Worm (Caenorhabditis elegans) whole organism, L2 larva: ENCODE measurements around the gene F41C3.11.

Experiments used
- C34F6.9 ChIP-seq: fragments of 150-350 bp; optimal IDR thresholded peaks from 2 replicates; lab custom pipeline; 2014; ENCODE audit warnings: missing biosample characterization, missing genetic modification characterization
- F13H6.1 ChIP-seq: sonication (generic microtip); optimal IDR thresholded peaks from 2 replicates; lab custom pipeline; 2016; ENCODE audit warnings: missing genetic modification characterization, missing compliant biosample characterization
- R02D3.7 ChIP-seq: fragments of 150-350 bp; optimal IDR thresholded peaks from 2 replicates; lab custom pipeline; 2014; ENCODE audit warnings: missing biosample characterization, missing genetic modification characterization
- Y55F3AM.14 ChIP-seq: fragments of 200-800 bp; sonication (Bioruptor generic); optimal IDR thresholded peaks from 2 replicates; lab custom pipeline; 2018; ENCODE audit warnings: mild to moderate bottlenecking, missing genetic modification characterization, missing compliant biosample characterization
- alr-1 ChIP-seq: fragments of 150-350 bp; optimal IDR thresholded peaks from 2 replicates; lab custom pipeline; 2014; ENCODE audit warnings: missing biosample characterization, missing genetic modification characterization
- aly-2 ChIP-seq: fragments of 150-350 bp; optimal IDR thresholded peaks from 2 replicates; lab custom pipeline; 2014; ENCODE audit warnings: missing biosample characterization, missing genetic modification characterization
- ama-1 ChIP-seq: fragments of 150-350 bp; optimal IDR thresholded peaks from 2 replicates; lab custom pipeline; 2018; ENCODE audit warnings: inconsistent platforms
- blmp-1 ChIP-seq: sonication (generic microtip); optimal IDR thresholded peaks from 2 replicates; lab custom pipeline; 2017; ENCODE audit warnings: missing genetic modification characterization, mild to moderate bottlenecking, missing compliant biosample characterization, antibody characterized with exemption, moderate library complexity; ENCODE audit not compliant: insufficient read depth
- ceh-16 ChIP-seq: fragments of 150-350 bp; optimal IDR thresholded peaks from 2 replicates; lab custom pipeline; 2014; ENCODE audit warnings: missing biosample characterization, missing genetic modification characterization
- ceh-82 ChIP-seq: fragments of 150-350 bp; optimal IDR thresholded peaks from 2 replicates; lab custom pipeline; 2014; ENCODE audit warnings: missing biosample characterization, missing genetic modification characterization
- crh-2 ChIP-seq: sonication (generic microtip); optimal IDR thresholded peaks from 2 replicates; lab custom pipeline; 2017; ENCODE audit warnings: missing biosample characterization, missing genetic modification characterization
- dmd-4 ChIP-seq: sonication (generic microtip); optimal IDR thresholded peaks from 2 replicates; lab custom pipeline; 2017; ENCODE audit warnings: missing biosample characterization, missing genetic modification characterization
- egl-27 ChIP-seq: sonication (generic microtip); optimal IDR thresholded peaks from 3 replicates; lab custom pipeline; 2017; ENCODE audit warnings: missing biosample characterization, missing genetic modification reagents, missing genetic modification characterization
- elt-1 ChIP-seq: fragments of 150-350 bp; optimal IDR thresholded peaks from 2 replicates; lab custom pipeline; 2014; ENCODE audit warnings: missing biosample characterization, missing genetic modification characterization
- elt-3 ChIP-seq: sonication (generic microtip); optimal IDR thresholded peaks from 2 replicates; lab custom pipeline; 2017; ENCODE audit warnings: missing biosample characterization, missing genetic modification characterization
- fos-1 ChIP-seq: fragments of 150-350 bp; optimal IDR thresholded peaks from 2 replicates; lab custom pipeline; 2014; ENCODE audit warnings: missing biosample characterization, missing genetic modification characterization
- lin-11 ChIP-seq: fragments of 150-350 bp; sonication (generic microtip); optimal IDR thresholded peaks from 2 replicates; lab custom pipeline; 2014; ENCODE audit warnings: missing biosample characterization, missing genetic modification characterization, inconsistent platforms, mixed read lengths
- lin-39 ChIP-seq: fragments of 150-350 bp; optimal IDR thresholded peaks from 2 replicates; lab custom pipeline; 2014; ENCODE audit warnings: missing biosample characterization, missing genetic modification reagents, missing genetic modification characterization
- lsy-2 ChIP-seq, 2 experiments: fragments of 150-350 bp in 1 of 2; sonication (generic microtip) in 1 of 2; optimal IDR thresholded peaks; 2 replicates each; lab custom pipeline; 2014 to 2017; ENCODE audit warnings: missing biosample characterization in 2 of 2, missing genetic modification characterization in 2 of 2
- mab-5 ChIP-seq: fragments of 150-350 bp; optimal IDR thresholded peaks from 2 replicates; lab custom pipeline; 2014; ENCODE audit warnings: missing biosample characterization, missing genetic modification characterization
- mbf-1 ChIP-seq: sonication (generic microtip); optimal IDR thresholded peaks from 2 replicates; lab custom pipeline; 2017; ENCODE audit warnings: missing biosample characterization, missing genetic modification characterization
- mdl-1 ChIP-seq, 2 experiments: fragments of 150-350 bp in 1 of 2; sonication (generic microtip) in 1 of 2; optimal IDR thresholded peaks; 2 replicates each; lab custom pipeline; 2017; ENCODE audit warnings: missing biosample characterization in 2 of 2, missing genetic modification characterization in 2 of 2
- nhr-10 ChIP-seq: sonication (generic microtip); optimal IDR thresholded peaks from 2 replicates; lab custom pipeline; 2017; ENCODE audit warnings: missing biosample characterization, missing genetic modification characterization
- nhr-12 ChIP-seq: fragments of 150-350 bp; optimal IDR thresholded peaks from 2 replicates; lab custom pipeline; 2014; ENCODE audit warnings: missing biosample characterization, missing genetic modification characterization
- nhr-129 ChIP-seq: fragments of 150-350 bp; optimal IDR thresholded peaks from 2 replicates; lab custom pipeline; 2014; ENCODE audit warnings: missing biosample characterization, missing genetic modification characterization
- nhr-23 ChIP-seq: fragments of 150-350 bp; optimal IDR thresholded peaks from 2 replicates; lab custom pipeline; 2014; ENCODE audit warnings: missing biosample characterization, missing genetic modification reagents, missing genetic modification characterization
- nhr-237 ChIP-seq: fragments of 150-350 bp; optimal IDR thresholded peaks from 2 replicates; lab custom pipeline; 2014; ENCODE audit warnings: missing biosample characterization, missing genetic modification characterization
- nhr-25 ChIP-seq: fragments of 150-350 bp; sonication (generic microtip); optimal IDR thresholded peaks from 3 replicates; lab custom pipeline; 2014; ENCODE audit warnings: missing biosample characterization, missing genetic modification characterization
- peb-1 ChIP-seq: fragments of 150-350 bp; optimal IDR thresholded peaks from 2 replicates; lab custom pipeline; 2014; ENCODE audit warnings: missing biosample characterization, missing genetic modification characterization
- sma-3 ChIP-seq: sonication (generic microtip); optimal IDR thresholded peaks from 2 replicates; lab custom pipeline; 2016; ENCODE audit warnings: missing genetic modification reagents, missing genetic modification characterization, missing compliant biosample characterization
- sma-9 ChIP-seq, 2 experiments: fragments of 150-350 bp in 1 of 2; sonication (generic microtip) in 1 of 2; optimal IDR thresholded peaks; 2 replicates each; lab custom pipeline; 2014 to 2016; ENCODE audit warnings: missing genetic modification characterization in 2 of 2, mild to moderate bottlenecking in 1 of 2, missing biosample characterization in 1 of 2, missing compliant biosample characterization in 1 of 2, missing genetic modification reagents in 1 of 2, moderate library complexity in 1 of 2
- unc-39 ChIP-seq: fragments of 150-350 bp; optimal IDR thresholded peaks from 2 replicates; lab custom pipeline; 2014; ENCODE audit warnings: missing biosample characterization, missing genetic modification characterization
- zag-1 ChIP-seq: fragments of 150-350 bp; optimal IDR thresholded peaks from 2 replicates; lab custom pipeline; 2014; ENCODE audit warnings: missing biosample characterization, missing genetic modification characterization
- ztf-1 ChIP-seq: fragments of 200-800 bp; sonication (Bioruptor generic); conservative IDR thresholded peaks from 2 replicates; pipeline ENCODE4 v1.3.6; 2022; ENCODE audit warnings: missing genetic modification characterization, missing compliant biosample characterization
- ztf-4 ChIP-seq: fragments of 150-350 bp; optimal IDR thresholded peaks from 2 replicates; lab custom pipeline; 2014; ENCODE audit warnings: missing biosample characterization, missing genetic modification characterization

Gene F41C3.11

ce11 chrII:4698266-4698771 lies 35.4 kb downstream of the F41C3.11 start, which contains the start of the genes rpn-5 and scc-1 (continued):
- TF ChIP-seq unc-39 (tag; lab: Kevin White, UChicago) (no peak), sma-9 (GFP tag; optimal IDR thresholded peaks at IDR 0.05; lab: Kevin White, UChicago) (peak; percentile 71), sma-9 (tag; optimal IDR thresholded peaks at IDR 0.05; lab: Kevin White, UChicago) (no peak), elt-1 (tag; lab: Kevin White, UChicago) (no peak), mdl-1 (tag; optimal IDR thresholded peaks at IDR 0.05; lab: Kevin White, UChicago) (no peak), lin-39 (tag; lab: Kevin White, UChicago) (no peak), R02D3.7 (tag; lab: Kevin White, UChicago) (peak; percentile 20), nhr-12 (tag; lab: Kevin White, UChicago) (no peak), elt-3 (tag; lab: Kevin White, UChicago) (no peak), aly-2 (no peak)

ce11 chrII:4696055-4696454 lies 37.7 kb downstream of the F41C3.11 start:
- no peak for TF ChIP-seq unc-39 (tag; lab: Kevin White, UChicago)
- TF ChIP-seq crh-2 (tag; lab: Kevin White, UChicago) = peak; percentile 1

- TF ChIP-seq mdl-1 (tag; optimal IDR thresholded peaks at IDR 0.05; lab: Kevin White, UChicago) = peak in 1 of 2 experiments; percentile 8
- peak; percentile 49 for TF ChIP-seq fos-1 (tag; lab: Kevin White, UChicago)
- TF ChIP-seq crh-2 (tag; lab: Kevin White, UChicago) = peak; percentile 17
- TF ChIP-seq C34F6.9 (tag; lab: Kevin White, UChicago) = peak; percentile 42
- peak; percentile 27 for TF ChIP-seq sma-9 (GFP tag; optimal IDR thresholded peaks at IDR 0.05; lab: Kevin White, UChicago)
- no peak for TF ChIP-seq sma-9 (tag; optimal IDR thresholded peaks at IDR 0.05; lab: Kevin White, UChicago)
- TF ChIP-seq lsy-2 (tag; optimal IDR thresholded peaks at IDR 0.05; lab: Kevin White, UChicago) = peak in 1 of 2 experiments; percentile 60
- no peak for TF ChIP-seq ceh-82 (tag; lab: Kevin White, UChicago)
- no peak for TF ChIP-seq unc-39 (tag; lab: Kevin White, UChicago)
- no peak for TF ChIP-seq blmp-1 (tag; lab: Kevin White, UChicago)
- no peak for TF ChIP-seq nhr-25
- TF ChIP-seq F13H6.1 (tag; lab: Kevin White, UChicago) = peak; percentile 11
- TF ChIP-seq, all 48 proteins: peak for 7
These were observed 40.6 kb downstream of the F41C3.11 start, which contains the start of gene F10G7.5 for ce11 chrII:4693129-4693528. Gene F10G7.5 (plus strand): TSS chrII:4693414.

- TF ChIP-seq C34F6.9 (tag; lab: Kevin White, UChicago) = no peak
- TF ChIP-seq mdl-1 (tag; optimal IDR thresholded peaks at IDR 0.05; lab: Kevin White, UChicago) = no peak
- TF ChIP-seq nhr-129 (tag; lab: Kevin White, UChicago) = no peak
- no peak for TF ChIP-seq nhr-23
- no peak for TF ChIP-seq nhr-237
- TF ChIP-seq sma-3 (GFP tag; lab: Kevin White, UChicago) = no peak
- TF ChIP-seq peb-1 (tag; lab: Kevin White, UChicago) = no peak
- no peak for TF ChIP-seq fos-1 (tag; lab: Kevin White, UChicago)
- no peak for TF ChIP-seq nhr-12 (tag; lab: Kevin White, UChicago)
- TF ChIP-seq nhr-25 = no peak
- TF ChIP-seq ztf-1 = no peak
- no peak for TF ChIP-seq aly-2
- no peak for TF ChIP-seq ceh-16 (tag; lab: Kevin White, UChicago)
- TF ChIP-seq dmd-4 = no peak
- TF ChIP-seq unc-39 (tag; lab: Kevin White, UChicago) = no peak
- TF ChIP-seq elt-1 (tag; lab: Kevin White, UChicago) = no peak
- TF ChIP-seq Y55F3AM.14 = no peak
- TF ChIP-seq mab-5 (tag; lab: Kevin White, UChicago) = no peak
- TF ChIP-seq zag-1 (tag; lab: Kevin White, UChicago) = no peak
- TF ChIP-seq mbf-1 = no peak
These were observed 44.3 kb downstream of the F41C3.11 start, which contains the start of gene F10G7.12 for ce11 chrII:4689477-4689876. Gene F10G7.12 (plus strand): TSS chrII:4689777.

ce11 chrII:4686941-4687340 lies 46.8 kb downstream of the F41C3.11 start, which contains the start of gene sre-39:
Gene sre-39 (plus strand): TSS chrII:4687241.
- TF ChIP-seq nhr-23 = no peak
- TF ChIP-seq C34F6.9 (tag; lab: Kevin White, UChicago) = no peak
- TF ChIP-seq nhr-129 (tag; lab: Kevin White, UChicago) = no peak
- TF ChIP-seq crh-2 (tag; lab: Kevin White, UChicago) = no peak
- no peak for TF ChIP-seq elt-1 (tag; lab: Kevin White, UChicago)
- no peak for TF ChIP-seq elt-3 (tag; lab: Kevin White, UChicago)
- TF ChIP-seq lin-11 (tag; lab: Kevin White, UChicago) = no peak
- no peak for TF ChIP-seq egl-27 (tag; lab: Kevin White, UChicago)
- TF ChIP-seq alr-1 (tag; lab: Kevin White, UChicago) = no peak
- no peak for TF ChIP-seq nhr-10 (tag; lab: Kevin White, UChicago)
- TF ChIP-seq ama-1 (lab: Kevin White, UChicago) = no peak
- no peak for TF ChIP-seq sma-3 (GFP tag; lab: Kevin White, UChicago)
- no peak for TF ChIP-seq ztf-4 (tag; lab: Kevin White, UChicago)
- TF ChIP-seq, all 48 proteins: peak for 0
